Worm (Caenorhabditis elegans): ENCODE data around the gene txt-17.

DNA sequence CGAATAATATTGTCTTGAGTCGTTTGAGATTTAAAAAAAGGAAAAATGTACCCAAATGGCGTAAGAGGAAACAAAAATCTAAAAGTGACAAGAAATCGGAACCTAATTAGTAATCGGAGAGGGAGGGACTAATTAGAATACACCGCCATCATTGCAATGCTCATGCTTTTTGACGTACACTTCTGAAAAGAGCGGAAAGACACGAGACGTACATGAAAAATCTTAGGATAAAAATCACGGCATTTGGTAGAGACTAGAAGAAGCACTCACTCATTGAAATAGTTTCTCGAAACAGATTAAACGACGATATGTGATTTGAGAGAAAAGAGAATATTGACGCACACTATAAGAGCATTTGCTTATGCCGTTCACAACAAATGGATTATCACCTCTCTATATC, 30.0 kb downstream of the txt-17 start:
- TF ChIP-seq ZK337.2 (GFP tag; IDR thresholded peaks at IDR 0.05), result no peak
- no peak for TF ChIP-seq ztf-11 (tag; optimal IDR thresholded peaks at IDR 0.05)
- TF ChIP-seq lin-13 (GFP tag; optimal IDR thresholded peaks at IDR 0.05), result no peak
- TF ChIP-seq dpl-1 (GFP tag; optimal IDR thresholded peaks at IDR 0.05), result no peak

Data from whole organism, L4 larva.